Worm (Caenorhabditis elegans) whole organism, L4 larva: ENCODE data around the gene egg-3.

ENCODE experiments used
- Y5F2A.4 ChIP-seq: fragments of 200-800 bp; sonication (Bioruptor generic); optimal IDR thresholded peaks from 2 replicates; lab custom pipeline; 2018; ENCODE audit warnings: mild to moderate bottlenecking, missing genetic modification characterization, missing compliant biosample characterization
- ZK546.5 ChIP-seq, 2 experiments: sonication (generic microtip); optimal IDR thresholded peaks; 2 replicates each; lab custom pipeline; 2017; ENCODE audit warnings: missing biosample characterization in 2 of 2, missing genetic modification characterization in 2 of 2
- mxl-3 ChIP-seq: fragments of 200-800 bp; sonication (Bioruptor generic); optimal IDR thresholded peaks from 2 replicates; lab custom pipeline; 2018; ENCODE audit warnings: mild to moderate bottlenecking, missing genetic modification characterization, missing compliant biosample characterization
- zag-1 ChIP-seq: fragments of 150-350 bp; optimal IDR thresholded peaks from 2 replicates; lab custom pipeline; 2014; ENCODE audit warnings: missing biosample characterization, missing genetic modification characterization
- zfp-2 ChIP-seq: sonication (generic microtip); optimal IDR thresholded peaks from 2 replicates; lab custom pipeline; 2016; ENCODE audit warnings: mild to moderate bottlenecking, missing genetic modification characterization, missing compliant biosample characterization

- no peak for TF ChIP-seq zag-1
- TF ChIP-seq mxl-3 (GFP tag; lab: Kevin White, UChicago): no peak
- no peak for TF ChIP-seq ZK546.5 (tag; optimal IDR thresholded peaks at IDR 0.05; lab: Kevin White, UChicago)
- TF ChIP-seq Y5F2A.4 (GFP tag; lab: Kevin White, UChicago): no peak
- TF ChIP-seq zfp-2 (tag; lab: Kevin White, UChicago): no peak
Measured at ce11 chrII:10894996-10895395, 10.8 kb upstream of the egg-3 start, which contains the start of gene sra-10.
